Worm (Caenorhabditis elegans) whole organism, late embryonic: ENCODE results near the gene T13H10.2.

Experiments used
- C38D4.7 ChIP-seq: fragments of 200-800 bp; sonication (Bioruptor generic); optimal IDR thresholded peaks from 2 replicates; lab custom pipeline; 2018; ENCODE audit warnings: mild to moderate bottlenecking, missing genetic modification characterization, moderate library complexity, missing compliant biosample characterization
- Y22D7AL.16 ChIP-seq: sonication (generic microtip); optimal IDR thresholded peaks from 2 replicates; lab custom pipeline; 2016; ENCODE audit warnings: missing genetic modification characterization, missing compliant biosample characterization
- ahr-1 ChIP-seq: sonication (generic microtip); optimal IDR thresholded peaks from 2 replicates; lab custom pipeline; 2016; ENCODE audit warnings: missing genetic modification characterization, missing compliant biosample characterization
- ceh-18 ChIP-seq: sonication (generic microtip); optimal IDR thresholded peaks from 2 replicates; lab custom pipeline; 2016; ENCODE audit warnings: missing genetic modification characterization, missing compliant biosample characterization
- ceh-19 ChIP-seq: fragments of 200-800 bp; sonication (Bioruptor generic); optimal IDR thresholded peaks from 2 replicates; lab custom pipeline; 2018; ENCODE audit warnings: mild to moderate bottlenecking, missing genetic modification characterization, missing compliant biosample characterization
- ceh-2 ChIP-seq: sonication (generic microtip); optimal IDR thresholded peaks from 2 replicates; lab custom pipeline; 2016; ENCODE audit warnings: missing genotype, missing genetic modification characterization, missing compliant biosample characterization
- ceh-22 ChIP-seq: sonication (generic microtip); optimal IDR thresholded peaks from 2 replicates; lab custom pipeline; 2017; ENCODE audit warnings: missing biosample characterization, missing genetic modification characterization
- ceh-31 ChIP-seq: sonication (generic microtip); optimal IDR thresholded peaks from 2 replicates; lab custom pipeline; 2016; ENCODE audit warnings: missing genetic modification characterization, missing compliant biosample characterization
- ceh-45 ChIP-seq: fragments of 200-800 bp; sonication (Bioruptor generic); IDR thresholded peaks from 2 replicates; pipeline ENCODE4 v1.3.6; 2022; ENCODE audit warnings: missing genetic modification reagents, missing genetic modification characterization, missing compliant biosample characterization
- ceh-6 ChIP-seq: fragments of 200-800 bp; sonication (Bioruptor generic); optimal IDR thresholded peaks from 2 replicates; lab custom pipeline; 2018; ENCODE audit warnings: mild to moderate bottlenecking, missing genetic modification characterization, missing compliant biosample characterization
- ceh-9 ChIP-seq: sonication (generic microtip); optimal IDR thresholded peaks from 2 replicates; lab custom pipeline; 2016; ENCODE audit warnings: mild to moderate bottlenecking, missing genetic modification characterization, inconsistent platforms, missing compliant biosample characterization
- che-1 ChIP-seq: sonication (generic microtip); optimal IDR thresholded peaks from 2 replicates; lab custom pipeline; 2016; ENCODE audit warnings: mild to moderate bottlenecking, missing genetic modification characterization, missing compliant biosample characterization
- elt-4 ChIP-seq: sonication (generic microtip); optimal IDR thresholded peaks from 2 replicates; lab custom pipeline; 2016; ENCODE audit warnings: missing genetic modification characterization, missing compliant biosample characterization
- eyg-1 ChIP-seq: sonication (generic microtip); optimal IDR thresholded peaks from 2 replicates; lab custom pipeline; 2016; ENCODE audit warnings: missing genotype, missing genetic modification characterization, missing compliant biosample characterization
- fax-1 ChIP-seq: sonication (generic microtip); optimal IDR thresholded peaks from 2 replicates; lab custom pipeline; 2016; ENCODE audit warnings: missing genotype, missing genetic modification characterization, missing compliant biosample characterization
- fkh-10 ChIP-seq: fragments of 150-350 bp; optimal IDR thresholded peaks from 2 replicates; lab custom pipeline; 2014; ENCODE audit warnings: missing biosample characterization, missing genetic modification reagents, missing genetic modification characterization
- hlh-13 ChIP-seq: fragments of 200-800 bp; sonication (Bioruptor generic); optimal IDR thresholded peaks from 2 replicates; lab custom pipeline; 2018; ENCODE audit warnings: mild to moderate bottlenecking, missing genetic modification characterization, missing compliant biosample characterization
- hlh-15 ChIP-seq: sonication (generic microtip); optimal IDR thresholded peaks from 2 replicates; lab custom pipeline; 2016; ENCODE audit warnings: missing genetic modification characterization, missing compliant biosample characterization
- hlh-30 ChIP-seq: sonication (generic microtip); optimal IDR thresholded peaks from 2 replicates; lab custom pipeline; 2017; ENCODE audit warnings: antibody characterized with exemption, missing genetic modification characterization, missing compliant biosample characterization; ENCODE audit not compliant: insufficient read depth
- hlh-6 ChIP-seq: sonication (generic microtip); optimal IDR thresholded peaks from 2 replicates; lab custom pipeline; 2016; ENCODE audit warnings: missing genotype, missing genetic modification characterization, missing compliant biosample characterization
- lin-11 ChIP-seq: fragments of 200-800 bp; sonication (Bioruptor generic); optimal IDR thresholded peaks from 2 replicates; lab custom pipeline; 2018; ENCODE audit warnings: mild to moderate bottlenecking, missing genetic modification characterization, missing compliant biosample characterization
- madf-2 ChIP-seq: sonication (generic microtip); optimal IDR thresholded peaks from 2 replicates; lab custom pipeline; 2017; ENCODE audit warnings: missing genetic modification characterization, missing compliant biosample characterization
- nhr-11 ChIP-seq: fragments of 150-350 bp; optimal IDR thresholded peaks from 2 replicates; lab custom pipeline; 2014; ENCODE audit warnings: missing biosample characterization, missing genetic modification characterization
- nhr-232 ChIP-seq: sonication (generic microtip); optimal IDR thresholded peaks from 2 replicates; lab custom pipeline; 2016; ENCODE audit warnings: missing genetic modification characterization, missing compliant biosample characterization
- npax-4 ChIP-seq: sonication (generic microtip); optimal IDR thresholded peaks from 2 replicates; lab custom pipeline; 2016; ENCODE audit warnings: missing genetic modification characterization, missing compliant biosample characterization
- odd-2 ChIP-seq: sonication (generic microtip); optimal IDR thresholded peaks from 2 replicates; lab custom pipeline; 2017; ENCODE audit warnings: antibody characterized with exemption, mild to moderate bottlenecking, missing genetic modification characterization, missing compliant biosample characterization
- pag-3 ChIP-seq: sonication (generic microtip); optimal IDR thresholded peaks from 2 replicates; lab custom pipeline; 2016; ENCODE audit warnings: missing compliant biosample characterization, missing genetic modification characterization, borderline replicate concordance
- pha-2 ChIP-seq: sonication (generic microtip); optimal IDR thresholded peaks from 2 replicates; lab custom pipeline; 2017; ENCODE audit warnings: mild to moderate bottlenecking, missing genetic modification characterization, missing compliant biosample characterization
- pha-4 ChIP-seq: fragments of 150-350 bp; optimal IDR thresholded peaks from 2 replicates; lab custom pipeline; 2018; ENCODE audit warnings: missing biosample characterization, missing genetic modification reagents, missing genetic modification characterization
- pqm-1 ChIP-seq: sonication (generic microtip); optimal IDR thresholded peaks from 2 replicates; lab custom pipeline; 2016; ENCODE audit warnings: missing genetic modification characterization, missing compliant biosample characterization
- ref-2 ChIP-seq: sonication (generic microtip); optimal IDR thresholded peaks from 2 replicates; lab custom pipeline; 2016; ENCODE audit warnings: missing genetic modification characterization, missing compliant biosample characterization
- sox-2 ChIP-seq: fragments of 200-800 bp; sonication (Bioruptor generic); IDR thresholded peaks from 2 replicates; pipeline ENCODE4 v1.3.6; 2022; ENCODE audit warnings: missing genetic modification reagents, missing genetic modification characterization, missing compliant biosample characterization
- sox-4 ChIP-seq: sonication (generic microtip); optimal IDR thresholded peaks from 2 replicates; lab custom pipeline; 2017; ENCODE audit warnings: mild to moderate bottlenecking, missing genetic modification characterization, inconsistent platforms, missing compliant biosample characterization
- syd-9 ChIP-seq: sonication (generic microtip); optimal IDR thresholded peaks from 2 replicates; lab custom pipeline; 2016; ENCODE audit warnings: mild to moderate bottlenecking, missing genetic modification characterization, moderate library complexity, missing compliant biosample characterization
- tbx-2 ChIP-seq: sonication (generic microtip); optimal IDR thresholded peaks from 2 replicates; lab custom pipeline; 2016; ENCODE audit warnings: missing genetic modification characterization, missing compliant biosample characterization
- tbx-7 ChIP-seq: sonication (generic microtip); optimal IDR thresholded peaks from 2 replicates; lab custom pipeline; 2016; ENCODE audit warnings: missing genotype, missing genetic modification characterization, missing compliant biosample characterization
- unc-3 ChIP-seq, 2 experiments: fragments of 200-800 bp in 1 of 2; sonication (Bioruptor generic) in 1 of 2; sonication (generic microtip) in 1 of 2; conservative IDR thresholded peaks in 1 of 2; optimal IDR thresholded peaks in 1 of 2; 2 replicates each; pipeline versions ENCODE4 v1.3.6 to Lab custom; 2016 to 2022; ENCODE audit warnings: missing compliant biosample characterization in 2 of 2, missing genetic modification characterization in 2 of 2, missing genetic modification reagents in 1 of 2
- unc-55 ChIP-seq: sonication (generic microtip); optimal IDR thresholded peaks from 2 replicates; lab custom pipeline; 2017; ENCODE audit warnings: missing biosample characterization, missing genetic modification reagents, missing genetic modification characterization
- unc-86 ChIP-seq: sonication (generic microtip); optimal IDR thresholded peaks from 2 replicates; lab custom pipeline; 2016; ENCODE audit warnings: missing genetic modification characterization, missing compliant biosample characterization
- zip-5 ChIP-seq: sonication (generic microtip); optimal IDR thresholded peaks from 2 replicates; lab custom pipeline; 2016; ENCODE audit warnings: missing genetic modification characterization, missing compliant biosample characterization

The T13H10.2 gene

DNA sequence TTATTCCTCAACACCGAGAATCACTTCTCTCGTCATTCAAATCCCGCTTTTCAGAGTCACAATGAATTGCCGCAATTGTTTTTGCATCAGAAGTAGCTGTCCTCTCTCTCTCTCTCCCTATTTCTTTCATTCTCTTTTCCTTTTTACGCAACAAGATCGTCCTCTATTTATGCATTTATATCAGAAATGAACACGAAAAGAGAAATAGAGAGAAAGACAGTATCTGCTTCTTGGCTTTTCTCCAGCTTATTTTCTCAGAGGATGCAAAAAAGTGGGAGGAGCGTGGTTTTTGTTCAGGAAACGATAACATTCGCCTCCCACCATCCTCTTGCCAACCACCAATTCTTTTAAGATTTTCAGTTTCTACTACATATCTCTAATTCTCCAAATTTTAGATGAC, 18.9 kb downstream of the T13H10.2 start, which contains the start of gene mam-2:
TSS of gene mam-2 (plus strand) at position 301 of the 400 bp plus-strand sequence.
- TF ChIP-seq hlh-15 (tag; lab: Kevin White, UChicago), result no peak
- TF ChIP-seq C38D4.7 (GFP tag; lab: Kevin White, UChicago), result no peak
- TF ChIP-seq Y22D7AL.16, result no peak
- no peak for TF ChIP-seq nhr-232 (tag; lab: Kevin White, UChicago)
- TF ChIP-seq pha-4 (tag; lab: Kevin White, UChicago), result no peak
- no peak for TF ChIP-seq ceh-22 (tag; lab: Kevin White, UChicago)
- TF ChIP-seq unc-86 (tag; lab: Kevin White, UChicago), result no peak
- TF ChIP-seq ref-2 (tag; lab: Kevin White, UChicago), result no peak
- TF ChIP-seq pha-2 (tag; lab: Kevin White, UChicago), result no peak
- no peak for TF ChIP-seq lin-11 (tag; lab: Kevin White, UChicago)
- no peak for TF ChIP-seq ahr-1 (tag; lab: Kevin White, UChicago)
- TF ChIP-seq ceh-19 (GFP tag; lab: Kevin White, UChicago), result no peak
- no peak for TF ChIP-seq nhr-11 (tag; lab: Kevin White, UChicago)

DNA sequence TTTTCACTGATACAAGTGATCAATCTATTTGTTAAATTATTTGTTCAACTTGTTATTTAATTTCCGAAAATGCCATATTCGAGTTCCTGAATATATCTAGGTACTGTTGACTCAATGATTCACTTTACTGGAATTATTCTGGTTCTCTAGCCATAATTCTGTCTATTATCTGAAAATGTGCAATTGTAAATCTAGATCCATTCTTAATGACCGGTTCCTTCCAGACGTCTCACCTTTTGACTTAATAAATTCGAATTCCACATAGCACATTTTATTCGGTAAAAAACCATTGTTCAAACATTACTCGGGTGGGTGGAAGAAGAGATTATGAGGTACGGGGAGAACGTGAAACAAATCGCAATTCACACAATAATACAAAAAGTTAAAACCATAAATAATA, 25.4 kb downstream of the T13H10.2 start:
- TF ChIP-seq pqm-1 (tag; lab: Kevin White, UChicago) (no peak), elt-4 (no peak), hlh-13 (GFP tag; lab: Kevin White, UChicago) (no peak), Y22D7AL.16 (no peak), tbx-2 (no peak), ceh-31 (tag; lab: Kevin White, UChicago) (no peak)

ce11 chrIV:9993403-9994132, 29.5 kb downstream of the T13H10.2 start:
- TF ChIP-seq fkh-10 (no peak), zip-5 (tag; lab: Kevin White, UChicago) (no peak), ceh-6 (GFP tag; lab: Kevin White, UChicago) (no peak), fax-1 (tag; lab: Kevin White, UChicago) (no peak), ceh-9 (tag; lab: Kevin White, UChicago) (no peak), ceh-22 (tag; lab: Kevin White, UChicago) (no peak), pha-4 (tag; lab: Kevin White, UChicago) (no peak), eyg-1 (tag; lab: Kevin White, UChicago) (no peak), hlh-15 (tag; lab: Kevin White, UChicago) (no peak), hlh-30 (tag; lab: Kevin White, UChicago) (no peak), unc-3 (GFP tag; conservative IDR thresholded peaks at IDR 0.05; lab: Robert Waterston, UW) (no peak), unc-3 (tag; optimal IDR thresholded peaks at IDR 0.05; lab: Kevin White, UChicago) (no peak), ahr-1 (tag; lab: Kevin White, UChicago) (no peak), nhr-232 (tag; lab: Kevin White, UChicago) (no peak), unc-55 (GFP tag; lab: Kevin White, UChicago) (no peak)
- TF ChIP-seq, all 69 proteins: peak for 0

- TF ChIP-seq ceh-19 (GFP tag; lab: Kevin White, UChicago), result no peak
- TF ChIP-seq ceh-31 (tag; lab: Kevin White, UChicago), result no peak
- no peak for TF ChIP-seq sox-2 (GFP tag; lab: Robert Waterston, UW)
- no peak for TF ChIP-seq ceh-45 (GFP tag; lab: Robert Waterston, UW)
- TF ChIP-seq nhr-11 (tag; lab: Kevin White, UChicago), result no peak
- TF ChIP-seq npax-4 (tag; lab: Kevin White, UChicago), result no peak
- TF ChIP-seq madf-2 (tag; lab: Kevin White, UChicago), result no peak
- no peak for TF ChIP-seq che-1 (tag; lab: Kevin White, UChicago)
- TF ChIP-seq pag-3, result no peak
- no peak for TF ChIP-seq pha-2 (tag; lab: Kevin White, UChicago)
- no peak for TF ChIP-seq pqm-1 (tag; lab: Kevin White, UChicago)
- no peak for TF ChIP-seq ceh-18 (tag; lab: Kevin White, UChicago)
- no peak for TF ChIP-seq sox-4 (tag; lab: Kevin White, UChicago)
- TF ChIP-seq ref-2 (tag; lab: Kevin White, UChicago), result no peak
- TF ChIP-seq ceh-2 (tag; lab: Kevin White, UChicago), result no peak
- no peak for TF ChIP-seq hlh-6 (tag; lab: Kevin White, UChicago)
- TF ChIP-seq syd-9, result no peak
- no peak for TF ChIP-seq odd-2 (tag; lab: Kevin White, UChicago)
- no peak for TF ChIP-seq tbx-7
Measured at ce11 chrIV:9994895-9995394, 30.9 kb downstream of the T13H10.2 start, which contains the start of gene uba-1. Gene uba-1 (minus strand): TSS chrIV:9994945.
